Fruit fly (Drosophila melanogaster) whole organism, embryonic: ENCODE measurements around the gene tth.

Source experiments
- Awh ChIP-seq: fragments of 200-800 bp; sonication (Bioruptor generic); IDR thresholded peaks from 2 replicates; pipeline ENCODE4, ENCODE4 v1.3.6; 2022; ENCODE audit warnings: missing biosample characterization, missing genetic modification characterization
- CG10979 ChIP-seq: fragments of 200-800 bp; sonication (Bioruptor generic); optimal IDR thresholded peaks from 2 replicates; lab custom pipeline; 2018; ENCODE audit warnings: missing biosample characterization, mild to moderate bottlenecking, missing genetic modification characterization, moderate library complexity
- CG13424 ChIP-seq: fragments of 200-800 bp; sonication (Bioruptor generic); optimal IDR thresholded peaks from 2 replicates; lab custom pipeline; 2019; ENCODE audit warnings: missing biosample characterization, mild to moderate bottlenecking, missing genetic modification characterization, moderate library complexity
- CG14667 ChIP-seq: fragments of 200-800 bp; sonication (Bioruptor generic); IDR thresholded peaks from 2 replicates; pipeline ENCODE4 v1.3.6; 2022; ENCODE audit warnings: missing biosample characterization, missing genetic modification characterization
- CG14710 ChIP-seq: fragments of 200-800 bp; sonication (Bioruptor generic); optimal IDR thresholded peaks from 3 replicates; lab custom pipeline; 2019; ENCODE audit warnings: missing biosample characterization, mild to moderate bottlenecking, missing genetic modification characterization, moderate library complexity
- CG16779 ChIP-seq: fragments of 200-800 bp; sonication (Bioruptor generic); IDR thresholded peaks from 2 replicates; pipeline ENCODE4 v1.3.6; 2022; ENCODE audit warnings: missing biosample characterization, missing genetic modification characterization
- CG16863 ChIP-seq: fragments of 200-800 bp; sonication (Bioruptor generic); optimal IDR thresholded peaks from 3 replicates; lab custom pipeline; 2016; ENCODE audit warnings: missing biosample characterization, missing genetic modification characterization
- CG17328 ChIP-seq: fragments of 200-800 bp; sonication (Bioruptor generic); IDR thresholded peaks from 2 replicates; pipeline ENCODE4 v1.3.6; 2022; ENCODE audit warnings: missing biosample characterization, missing genetic modification characterization
- CG30403 ChIP-seq: fragments of 200-800 bp; sonication (Bioruptor generic); optimal IDR thresholded peaks from 3 replicates; lab custom pipeline; 2016; ENCODE audit warnings: missing biosample characterization, missing genetic modification characterization
- CG3995 ChIP-seq: fragments of 200-800 bp; sonication (Bioruptor generic); optimal IDR thresholded peaks from 3 replicates; lab custom pipeline; 2016; ENCODE audit warnings: missing biosample characterization, missing genetic modification characterization
- CG5245 ChIP-seq: fragments of 200-800 bp; sonication (Bioruptor generic); optimal IDR thresholded peaks from 3 replicates; lab custom pipeline; 2016; ENCODE audit warnings: missing biosample characterization, missing genetic modification characterization
- CG7839 ChIP-seq: fragments of 200-800 bp; sonication (Bioruptor generic); optimal IDR thresholded peaks from 3 replicates; lab custom pipeline; 2018; ENCODE audit warnings: missing biosample characterization, mild to moderate bottlenecking, missing genetic modification characterization, moderate library complexity
- CG7963 ChIP-seq: fragments of 200-800 bp; sonication (Bioruptor generic); IDR thresholded peaks from 3 replicates; pipeline ENCODE4 v1.3.6; 2022; ENCODE audit warnings: missing biosample characterization, missing genetic modification characterization; ENCODE audit not compliant: partially characterized antibody
- CG7987 ChIP-seq: fragments of 200-800 bp; sonication (Bioruptor generic); optimal IDR thresholded peaks from 2 replicates; lab custom pipeline; 2018; ENCODE audit warnings: missing biosample characterization, mild to moderate bottlenecking, missing genetic modification characterization, moderate library complexity
- CG8089 ChIP-seq: fragments of 200-800 bp; sonication (Bioruptor generic); optimal IDR thresholded peaks from 3 replicates; lab custom pipeline; 2016; ENCODE audit warnings: missing biosample characterization, missing genetic modification characterization
- Chrac-16 ChIP-seq: fragments of 200-800 bp; sonication (Bioruptor generic); optimal IDR thresholded peaks from 3 replicates; lab custom pipeline; 2016; ENCODE audit warnings: missing biosample characterization, missing genetic modification characterization
- CoRest ChIP-seq: fragments of 200-800 bp; sonication (Bioruptor generic); optimal IDR thresholded peaks from 3 replicates; lab custom pipeline; 2018; ENCODE audit warnings: missing biosample characterization, mild to moderate bottlenecking, missing genetic modification characterization, moderate library complexity
- Dip3 ChIP-seq: fragments of 200-800 bp; sonication (Bioruptor generic); optimal IDR thresholded peaks from 3 replicates; lab custom pipeline; 2016; ENCODE audit warnings: missing biosample characterization, missing genetic modification characterization
- Dll ChIP-seq: fragments of 200-800 bp; sonication (Bioruptor generic); IDR thresholded peaks from 4 replicates; pipeline ENCODE4 v1.3.6; 2022; ENCODE audit warnings: missing biosample characterization, missing genetic modification characterization; ENCODE audit not compliant: partially characterized antibody
- Ets65A ChIP-seq: fragments of 200-800 bp; sonication (Bioruptor generic); peaks from one replicate; lab custom pipeline; 2016; ENCODE audit warnings: missing biosample characterization, missing genetic modification characterization
- NC2β ChIP-seq: fragments of 200-800 bp; sonication (Bioruptor generic); optimal IDR thresholded peaks from 2 replicates; lab custom pipeline; 2016; ENCODE audit warnings: missing biosample characterization, missing genetic modification characterization
- NK7.1 ChIP-seq: fragments of 200-800 bp; sonication (Bioruptor generic); optimal IDR thresholded peaks from 3 replicates; lab custom pipeline; 2016; ENCODE audit warnings: missing biosample characterization, missing genetic modification characterization
- Nf-YA ChIP-seq: fragments of 200-800 bp; sonication (Bioruptor generic); IDR thresholded peaks from 2 replicates; pipeline ENCODE4 v1.3.6; 2022; ENCODE audit warnings: missing biosample characterization, missing genetic modification characterization
- Pdp1 ChIP-seq, 2 experiments: fragments of 200-800 bp; sonication (Bioruptor generic); optimal IDR thresholded peaks; 3 replicates each; lab custom pipeline; 2016; ENCODE audit warnings: missing biosample characterization in 2 of 2, missing genetic modification characterization in 2 of 2, mild to moderate bottlenecking in 1 of 2, moderate library complexity in 1 of 2
- Sox102F ChIP-seq: fragments of 200-800 bp; sonication (Bioruptor generic); optimal IDR thresholded peaks from 2 replicates; lab custom pipeline; 2018; ENCODE audit warnings: missing biosample characterization, mild to moderate bottlenecking, missing genetic modification characterization, moderate library complexity
- Sry-δ ChIP-seq: fragments of 200-800 bp; sonication (Bioruptor generic); optimal IDR thresholded peaks from 2 replicates; lab custom pipeline; 2016; ENCODE audit warnings: missing biosample characterization, missing genetic modification characterization
- Usf ChIP-seq: fragments of 200-800 bp; sonication (Bioruptor generic); optimal IDR thresholded peaks from 2 replicates; lab custom pipeline; 2017; ENCODE audit warnings: missing genotype, missing biosample characterization, missing genetic modification characterization
- az2 ChIP-seq: fragments of 200-800 bp; sonication (Bioruptor generic); optimal IDR thresholded peaks from 3 replicates; lab custom pipeline; 2016; ENCODE audit warnings: missing biosample characterization, missing genetic modification characterization
- bab2 ChIP-seq: fragments of 200-800 bp; sonication (Bioruptor generic); optimal IDR thresholded peaks from 2 replicates; lab custom pipeline; 2016; ENCODE audit warnings: missing biosample characterization, missing genetic modification characterization
- en ChIP-seq: fragments of 200-800 bp; sonication (Bioruptor generic); optimal IDR thresholded peaks from 2 replicates; lab custom pipeline; 2016; ENCODE audit warnings: missing biosample characterization, missing genetic modification characterization
- fu2 ChIP-seq: fragments of 200-800 bp; sonication (Bioruptor generic); optimal IDR thresholded peaks from 2 replicates; lab custom pipeline; 2016; ENCODE audit warnings: missing biosample characterization, missing genetic modification characterization
- gem ChIP-seq: fragments of 200-800 bp; sonication (Bioruptor generic); optimal IDR thresholded peaks from 2 replicates; lab custom pipeline; 2019; ENCODE audit warnings: missing biosample characterization, mild to moderate bottlenecking, missing genetic modification characterization, moderate library complexity
- grn ChIP-seq: fragments of 200-800 bp; sonication (Bioruptor generic); optimal IDR thresholded peaks from 3 replicates; lab custom pipeline; 2017; ENCODE audit warnings: missing biosample characterization, missing genetic modification characterization
- gsb-n ChIP-seq: fragments of 200-800 bp; sonication (Bioruptor generic); optimal IDR thresholded peaks from 3 replicates; lab custom pipeline; 2018; ENCODE audit warnings: missing biosample characterization, mild to moderate bottlenecking, missing genetic modification characterization
- hkb ChIP-seq, 2 experiments: fragments of 200-800 bp in 1 of 2; fragments of >200 bp in 1 of 2; sonication (Bioruptor generic) in 1 of 2; IDR thresholded peaks in 1 of 2; optimal IDR thresholded peaks in 1 of 2; 2 replicates each; pipeline versions ENCODE4 v1.3.6 to Lab custom; 2017 to 2022; ENCODE audit warnings: missing biosample characterization in 1 of 2, missing genetic modification characterization in 1 of 2
- ind ChIP-seq: fragments of 200-800 bp; sonication (Bioruptor generic); optimal IDR thresholded peaks from 3 replicates; lab custom pipeline; 2016; ENCODE audit warnings: missing biosample characterization, missing genetic modification characterization
- lilli ChIP-seq: fragments of 200-800 bp; sonication (Bioruptor generic); optimal IDR thresholded peaks from 3 replicates; lab custom pipeline; 2016; ENCODE audit warnings: missing biosample characterization, missing genetic modification characterization
- pan ChIP-seq, 4 experiments: fragments of >200 bp in 3 of 4; fragments of 200-800 bp in 1 of 4; sonication (Bioruptor generic) in 1 of 4; optimal IDR thresholded peaks in 3 of 4; IDR thresholded peaks in 1 of 4; 2 replicates each; pipeline versions ENCODE4 v1.3.6 to Lab custom; 2017 to 2022; ENCODE audit warnings: missing biosample characterization in 2 of 4, missing genetic modification characterization in 2 of 4, mixed read lengths in 1 of 4
- pb ChIP-seq: fragments of 200-800 bp; sonication (Bioruptor generic); optimal IDR thresholded peaks from 3 replicates; lab custom pipeline; 2016; ENCODE audit warnings: missing biosample characterization, missing genetic modification characterization
- pfk ChIP-seq: fragments of 200-800 bp; sonication (Bioruptor generic); optimal IDR thresholded peaks from 2 replicates; lab custom pipeline; 2018; ENCODE audit warnings: missing biosample characterization, mild to moderate bottlenecking, missing genetic modification characterization, moderate library complexity
- pnt ChIP-seq: fragments of 200-800 bp; sonication (Bioruptor generic); optimal IDR thresholded peaks from 3 replicates; lab custom pipeline; 2016; ENCODE audit warnings: missing biosample characterization, missing genetic modification characterization
- prd ChIP-seq, 3 experiments: fragments of >200 bp in 2 of 3; fragments of 200-800 bp in 1 of 3; sonication (Bioruptor generic) in 1 of 3; optimal IDR thresholded peaks in 2 of 3; IDR thresholded peaks in 1 of 3; 2 replicates in 2 of 3; 3 replicates in 1 of 3; pipeline versions ENCODE4 v1.3.6 to Lab custom; 2017 to 2022; ENCODE audit warnings: missing biosample characterization in 1 of 3, missing genetic modification characterization in 1 of 3
- tio ChIP-seq: fragments of 200-800 bp; sonication (Bioruptor generic); optimal IDR thresholded peaks from 2 replicates; lab custom pipeline; 2017; ENCODE audit warnings: missing biosample characterization, missing genetic modification characterization, inconsistent platforms
- tna ChIP-seq: fragments of 200-800 bp; sonication (Bioruptor generic); IDR thresholded peaks from 2 replicates; pipeline ENCODE4 v1.3.6; 2022; ENCODE audit warnings: missing biosample characterization, missing genetic modification characterization; ENCODE audit not compliant: partially characterized antibody
- unpg ChIP-seq: fragments of 200-800 bp; sonication (Bioruptor generic); optimal IDR thresholded peaks from 3 replicates; lab custom pipeline; 2018; ENCODE audit warnings: missing biosample characterization, mild to moderate bottlenecking, missing genetic modification characterization, moderate library complexity
- vvl ChIP-seq: fragments of 200-800 bp; sonication (Bioruptor generic); IDR thresholded peaks from 2 replicates; pipeline ENCODE4 v1.3.6; 2022; ENCODE audit warnings: missing biosample characterization, missing genetic modification characterization
- z ChIP-seq: fragments of 200-800 bp; sonication (Bioruptor generic); IDR thresholded peaks from 3 replicates; pipeline ENCODE4 v1.3.6; 2022; ENCODE audit warnings: missing biosample characterization, missing genetic modification characterization
- zfh1 ChIP-seq: fragments of 200-800 bp; sonication (Bioruptor generic); IDR thresholded peaks from 3 replicates; pipeline ENCODE4 v1.3.6; 2022; ENCODE audit warnings: missing biosample characterization, missing genetic modification characterization

Gene tth

DNA sequence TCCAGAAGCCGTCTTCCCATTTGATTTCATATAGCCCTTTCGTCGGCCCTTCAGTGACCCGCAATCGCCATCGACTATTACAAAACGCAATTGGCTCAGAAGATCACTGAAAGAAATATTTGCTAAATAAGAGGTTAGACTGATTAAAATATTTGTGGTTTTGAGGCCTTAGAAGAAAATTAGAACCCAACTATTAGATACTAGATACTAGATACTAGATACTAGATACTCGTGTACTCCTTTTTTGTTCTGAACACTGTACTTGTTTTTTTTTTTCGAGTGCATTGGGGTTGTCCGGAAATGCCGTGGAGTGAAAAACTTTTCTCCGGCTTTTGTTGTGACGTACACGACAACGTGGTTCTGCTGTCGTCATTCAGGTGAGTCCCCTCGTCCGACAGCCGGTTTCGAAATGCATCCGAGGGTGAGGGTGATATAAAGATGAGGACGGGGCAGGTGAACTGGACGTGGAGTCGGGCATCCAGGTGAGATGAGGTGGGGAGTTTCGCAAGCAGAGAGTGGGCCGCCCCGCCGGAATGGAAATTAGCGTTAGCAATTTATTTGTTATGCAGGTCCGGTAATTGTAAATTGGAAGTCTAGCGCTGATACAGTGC lies 14.0 kb upstream of the tth start (continued):
- TF ChIP-seq Nf-YA: no peak
- TF ChIP-seq az2 (GFP tag; lab: Kevin White, UChicago): peak; percentile 11
- TF ChIP-seq Chrac-16 (GFP tag; lab: Kevin White, UChicago): peak; percentile 11
- peak; percentile 38 for TF ChIP-seq Sox102F
- no peak for TF ChIP-seq CG5245 (GFP tag; lab: Kevin White, UChicago)
- 0 out of 2 replicates have a peak, but pooled peaks have one; percentile 7 for TF ChIP-seq CG17328 (GFP tag; lab: Robert Waterston, UW)
- TF ChIP-seq CG3995 (GFP tag; lab: Kevin White, UChicago): no peak
- peak; percentile 39 for TF ChIP-seq bab2 (GFP tag; lab: Kevin White, UChicago)
- TF ChIP-seq CG30403 (GFP tag; lab: Kevin White, UChicago): peak; percentile 35
- no peak for TF ChIP-seq pan (optimal IDR thresholded peaks at IDR 0.05; lab: Kevin White, UChicago)
- peak in 1 of 2 experiments; percentile 23 for TF ChIP-seq pan (GFP tag; optimal IDR thresholded peaks at IDR 0.05 in 1 of 2, IDR thresholded peaks at IDR 0.05 in 1 of 2)
- peak; percentile 6 to 33 for TF ChIP-seq Pdp1 (GFP tag; optimal IDR thresholded peaks at IDR 0.05; lab: Kevin White, UChicago)
- TF ChIP-seq Dll (GFP tag; lab: Robert Waterston, UW): no peak
- TF ChIP-seq CG7987 (GFP tag; lab: Kevin White, UChicago): no peak
- TF ChIP-seq lilli (GFP tag; lab: Kevin White, UChicago): peak; percentile 20
- TF ChIP-seq CoRest (tag; lab: Kevin White, UChicago): peak; percentile 10
- TF ChIP-seq Sry-δ: peak; percentile 11
- TF ChIP-seq vvl: peak; percentile 25; the same call in 1 of the 2 replicates
- TF ChIP-seq Awh (GFP tag; lab: Robert Waterston, UW): no peak
- peak; percentile 20 for TF ChIP-seq Dip3 (GFP tag; lab: Kevin White, UChicago)
- TF ChIP-seq fu2: no peak
- no peak for TF ChIP-seq NK7.1 (GFP tag; lab: Kevin White, UChicago)
- TF ChIP-seq gsb-n (tag; lab: Kevin White, UChicago): peak; percentile 18
- TF ChIP-seq CG14710 (tag; lab: Kevin White, UChicago): peak; percentile 22
- peak; percentile 28 for TF ChIP-seq ind (GFP tag; lab: Kevin White, UChicago)
- TF ChIP-seq pnt: peak; percentile 41
- TF ChIP-seq CG16779 (GFP tag; lab: Robert Waterston, UW): no peak
- TF ChIP-seq tna (GFP tag; lab: Robert Waterston, UW): no peak
- TF ChIP-seq en: peak; percentile 27
- no peak for TF ChIP-seq grn (GFP tag; lab: Kevin White, UChicago)
- TF ChIP-seq CG14667 (GFP tag; lab: Robert Waterston, UW): 0 out of 2 replicates have a peak, but pooled peaks have one; percentile 7
- no peak for TF ChIP-seq prd (optimal IDR thresholded peaks at IDR 0.05; lab: Kevin White, UChicago)
- peak; percentile 46; the same call in 1 of the 3 replicates for TF ChIP-seq prd (GFP tag; IDR thresholded peaks at IDR 0.05; lab: Robert Waterston, UW)
- no peak for TF ChIP-seq pfk (GFP tag; lab: Kevin White, UChicago)
- TF ChIP-seq CG10979 (tag; lab: Kevin White, UChicago): peak; percentile 59
- TF ChIP-seq CG7839 (tag; lab: Kevin White, UChicago): peak; percentile 48
- no peak for TF ChIP-seq hkb (optimal IDR thresholded peaks at IDR 0.05; lab: Kevin White, UChicago)
- 0 out of 2 replicates have a peak, but pooled peaks have one; percentile 13 for TF ChIP-seq hkb (GFP tag; IDR thresholded peaks at IDR 0.05; lab: Robert Waterston, UW)
- TF ChIP-seq NC2β (GFP tag; lab: Kevin White, UChicago): no peak
- no peak for TF ChIP-seq CG7963 (GFP tag; lab: Robert Waterston, UW)
- TF ChIP-seq gem (tag; lab: Kevin White, UChicago): peak; percentile 60
- TF ChIP-seq CG16863 (GFP tag; lab: Kevin White, UChicago): peak; percentile 36
- TF ChIP-seq z (GFP tag; lab: Robert Waterston, UW): no peak
- peak; percentile 17 for TF ChIP-seq CG8089 (GFP tag; lab: Kevin White, UChicago)
- TF ChIP-seq Ets65A (GFP tag; lab: Kevin White, UChicago): peak; percentile 73
- 0 out of 3 replicates have a peak, but pooled peaks have one; percentile 44 for TF ChIP-seq zfh1
- peak; percentile 46 for TF ChIP-seq unpg
- TF ChIP-seq tio (GFP tag; lab: Kevin White, UChicago): peak; percentile 18
- TF ChIP-seq Usf (GFP tag; lab: Kevin White, UChicago): no peak
- TF ChIP-seq CG13424 (tag; lab: Kevin White, UChicago): no peak
- TF ChIP-seq pb (GFP tag; lab: Kevin White, UChicago): no peak
